Worm (Caenorhabditis elegans): ENCODE measurements around the gene Y110A2AL.5.

ce11 chrII:2831173-2831572, 33.2 kb upstream of the Y110A2AL.5 start, which contains the start of gene K12H6.6:
- TF ChIP-seq dao-5 (tag; optimal IDR thresholded peaks at IDR 0.05) (no peak), him-1 (tag; optimal IDR thresholded peaks at IDR 0.05) (no peak), W03F9.2 (tag; optimal IDR thresholded peaks at IDR 0.05) (no peak)
